Worm (Caenorhabditis elegans) whole organism, midembryonic: ENCODE data around the gene twk-31.

ENCODE experiments used
- T22C8.4 ChIP-seq: fragments of 200-800 bp; sonication (Bioruptor generic); IDR thresholded peaks from 2 replicates; pipeline ENCODE4 v1.3.6; 2022; ENCODE audit warnings: missing genetic modification characterization, missing compliant biosample characterization
- cog-1 ChIP-seq: sonication (generic microtip); optimal IDR thresholded peaks from 2 replicates; lab custom pipeline; 2016; ENCODE audit warnings: missing genetic modification characterization, missing compliant biosample characterization
- flt-1 ChIP-seq: fragments of 200-800 bp; sonication (Bioruptor generic); IDR thresholded peaks from 2 replicates; pipeline ENCODE4 v1.3.6; 2022; ENCODE audit warnings: missing genetic modification characterization, missing compliant biosample characterization
- klf-2 ChIP-seq: fragments of 200-800 bp; sonication (Bioruptor generic); conservative IDR thresholded peaks from 2 replicates; pipeline ENCODE4 v1.3.6; 2022; ENCODE audit warnings: missing genetic modification reagents, missing genetic modification characterization, missing compliant biosample characterization
- med-1 ChIP-seq: sonication (generic microtip); optimal IDR thresholded peaks from 2 replicates; lab custom pipeline; 2017; ENCODE audit warnings: missing genetic modification characterization, mild to moderate bottlenecking, missing compliant biosample characterization, antibody characterized with exemption, missing genetic modification reagents; ENCODE audit not compliant: insufficient read depth
- ref-1 ChIP-seq: fragments of 200-800 bp; sonication (Bioruptor generic); conservative IDR thresholded peaks from 2 replicates; pipeline ENCODE4 v1.3.6; 2022; ENCODE audit warnings: missing genetic modification reagents, missing genetic modification characterization, missing compliant biosample characterization
- tab-1 ChIP-seq: fragments of 200-800 bp; sonication (Bioruptor generic); IDR thresholded peaks from 2 replicates; pipeline ENCODE4 v1.3.6; 2022; ENCODE audit warnings: missing genetic modification characterization, missing compliant biosample characterization
- ztf-23 ChIP-seq: fragments of 200-800 bp; sonication (Bioruptor generic); IDR thresholded peaks from 2 replicates; pipeline ENCODE4 v1.3.6; 2022; ENCODE audit warnings: missing genetic modification reagents, missing genetic modification characterization, missing compliant biosample characterization
- ztf-29 ChIP-seq: fragments of 200-800 bp; sonication (Bioruptor generic); IDR thresholded peaks from 2 replicates; pipeline ENCODE4 v1.3.6; 2022; ENCODE audit warnings: missing genetic modification reagents, missing genetic modification characterization, missing compliant biosample characterization

Gene twk-31

ce11 chrIII:11410378-11410777 lies at the start of gene twk-31:
Gene twk-31 (plus strand): TSS chrIII:11410678.
- no peak for TF ChIP-seq klf-2
- no peak for TF ChIP-seq ztf-29 (GFP tag; lab: Robert Waterston, UW)
- no peak for TF ChIP-seq T22C8.4
- no peak for TF ChIP-seq ztf-23 (GFP tag; lab: Robert Waterston, UW)
- TF ChIP-seq med-1 (GFP tag; lab: Kevin White, UChicago), result no peak
- TF ChIP-seq tab-1 (GFP tag; lab: Robert Waterston, UW), result no peak

- TF ChIP-seq ref-1 (GFP tag; lab: Robert Waterston, UW) (no peak), ztf-29 (GFP tag; lab: Robert Waterston, UW) (no peak)
These were observed 49.1 kb upstream of the twk-31 start for ce11 chrIII:11361394-11361793.

- TF ChIP-seq ztf-23 (GFP tag; lab: Robert Waterston, UW) (no peak), tab-1 (GFP tag; lab: Robert Waterston, UW) (no peak), med-1 (GFP tag; lab: Kevin White, UChicago) (no peak), T22C8.4 (no peak), flt-1 (GFP tag; lab: Robert Waterston, UW) (no peak), ztf-29 (GFP tag; lab: Robert Waterston, UW) (no peak), klf-2 (no peak), ref-1 (GFP tag; lab: Robert Waterston, UW) (no peak), cog-1 (tag; lab: Kevin White, UChicago) (no peak)
These were observed 47.6 kb upstream of the twk-31 start for ce11 chrIII:11362915-11363314.

ce11 chrIII:11366467-11366866 lies 44.0 kb upstream of the twk-31 start, which contains the start of gene T28D6.3:
Gene T28D6.3 (plus strand): TSS chrIII:11366767.
- TF ChIP-seq ref-1 (GFP tag; lab: Robert Waterston, UW), result no peak
- TF ChIP-seq flt-1 (GFP tag; lab: Robert Waterston, UW), result no peak
- no peak for TF ChIP-seq tab-1 (GFP tag; lab: Robert Waterston, UW)
- no peak for TF ChIP-seq ztf-23 (GFP tag; lab: Robert Waterston, UW)
- TF ChIP-seq ztf-29 (GFP tag; lab: Robert Waterston, UW), result no peak
- TF ChIP-seq T22C8.4, result no peak
- TF ChIP-seq cog-1 (tag; lab: Kevin White, UChicago), result no peak
- no peak for TF ChIP-seq med-1 (GFP tag; lab: Kevin White, UChicago)
- no peak for TF ChIP-seq klf-2

ce11 chrIII:11371236-11371635 lies 39.2 kb upstream of the twk-31 start:
- peak; percentile 14 for TF ChIP-seq med-1 (GFP tag; lab: Kevin White, UChicago)
- peak; percentile 93 for TF ChIP-seq klf-2
- peak; percentile 95 for TF ChIP-seq ref-1 (GFP tag; lab: Robert Waterston, UW)
- TF ChIP-seq T22C8.4, result peak; percentile 87
- TF ChIP-seq flt-1 (GFP tag; lab: Robert Waterston, UW), result peak; percentile 96
- TF ChIP-seq tab-1 (GFP tag; lab: Robert Waterston, UW), result peak; percentile 95
- peak; percentile 91 for TF ChIP-seq ztf-29 (GFP tag; lab: Robert Waterston, UW)
- TF ChIP-seq ztf-23 (GFP tag; lab: Robert Waterston, UW), result peak; percentile 93
- peak; percentile 83 for TF ChIP-seq cog-1 (tag; lab: Kevin White, UChicago)

ce11 chrIII:11371688-11372087 lies 38.8 kb upstream of the twk-31 start, which contains the start of gene tba-7:
Gene tba-7 (minus strand): TSS chrIII:11371788.
- TF ChIP-seq klf-2 (no peak), ref-1 (GFP tag; lab: Robert Waterston, UW) (no peak), flt-1 (GFP tag; lab: Robert Waterston, UW) (no peak), T22C8.4 (no peak), tab-1 (GFP tag; lab: Robert Waterston, UW) (no peak), cog-1 (tag; lab: Kevin White, UChicago) (no peak), ztf-23 (GFP tag; lab: Robert Waterston, UW) (no peak), ztf-29 (GFP tag; lab: Robert Waterston, UW) (no peak), med-1 (GFP tag; lab: Kevin White, UChicago) (no peak)

- no peak for TF ChIP-seq flt-1 (GFP tag; lab: Robert Waterston, UW)
- no peak for TF ChIP-seq med-1 (GFP tag; lab: Kevin White, UChicago)
- no peak for TF ChIP-seq ztf-23 (GFP tag; lab: Robert Waterston, UW)
- no peak for TF ChIP-seq cog-1 (tag; lab: Kevin White, UChicago)
- TF ChIP-seq ref-1 (GFP tag; lab: Robert Waterston, UW), result no peak
- TF ChIP-seq T22C8.4, result no peak; the same call in 1 of the 2 replicates
- TF ChIP-seq klf-2, result no peak
- no peak for TF ChIP-seq tab-1 (GFP tag; lab: Robert Waterston, UW)
- TF ChIP-seq ztf-29 (GFP tag; lab: Robert Waterston, UW), result no peak
These were observed 38.1 kb upstream of the twk-31 start for ce11 chrIII:11372199-11372938.

ce11 chrIII:11377880-11378279 lies 32.6 kb upstream of the twk-31 start, which contains the start of gene dpy-18:
Gene dpy-18 (minus strand): TSS chrIII:11377980.
- TF ChIP-seq ztf-23 (GFP tag; lab: Robert Waterston, UW) (no peak), ref-1 (GFP tag; lab: Robert Waterston, UW) (no peak), T22C8.4 (no peak), ztf-29 (GFP tag; lab: Robert Waterston, UW) (no peak), tab-1 (GFP tag; lab: Robert Waterston, UW) (no peak), flt-1 (GFP tag; lab: Robert Waterston, UW) (no peak), med-1 (GFP tag; lab: Kevin White, UChicago) (no peak), cog-1 (tag; lab: Kevin White, UChicago) (no peak), klf-2 (no peak)

- TF ChIP-seq flt-1 (GFP tag; lab: Robert Waterston, UW), result no peak
- TF ChIP-seq ztf-29 (GFP tag; lab: Robert Waterston, UW), result no peak
- no peak for TF ChIP-seq T22C8.4
- TF ChIP-seq tab-1 (GFP tag; lab: Robert Waterston, UW), result no peak
- no peak for TF ChIP-seq med-1 (GFP tag; lab: Kevin White, UChicago)
- TF ChIP-seq ref-1 (GFP tag; lab: Robert Waterston, UW), result no peak
- TF ChIP-seq cog-1 (tag; lab: Kevin White, UChicago), result no peak
- no peak for TF ChIP-seq klf-2
These were observed 32.0 kb upstream of the twk-31 start for ce11 chrIII:11378450-11378849.
